Fruit fly (Drosophila melanogaster): Measurements from ENCODE around the gene Cp7Fc.

The Cp7Fc gene

DNA sequence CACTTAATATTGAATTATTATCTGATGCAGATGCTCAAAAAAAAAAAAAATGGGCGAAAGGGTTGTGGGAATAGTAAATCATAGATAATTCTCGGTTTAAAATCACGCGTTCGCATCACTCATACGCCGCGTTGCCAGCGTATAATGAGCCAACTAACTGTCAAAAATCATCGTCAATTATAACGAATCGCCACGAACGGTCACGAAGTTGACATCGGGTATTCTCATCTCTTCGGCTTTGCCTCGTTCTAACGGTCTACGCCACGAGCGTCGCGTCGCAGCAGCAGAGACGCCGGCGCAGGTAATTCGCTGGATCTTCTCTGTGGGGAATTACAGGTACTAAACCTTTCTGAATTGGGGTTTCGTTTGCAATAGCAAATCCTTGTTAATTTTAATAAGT is 24.5 kb downstream of the Cp7Fc start:
- TF ChIP-seq D19A (tag; optimal IDR thresholded peaks at IDR 0.05) (no peak), BEAF-32 (GFP tag; optimal IDR thresholded peaks at IDR 0.05) (no peak), gsb (GFP tag; IDR thresholded peaks at IDR 0.05) (no peak), dm (GFP tag; optimal IDR thresholded peaks at IDR 0.05) (no peak), exex (tag; optimal IDR thresholded peaks at IDR 0.05) (peak; percentile 38), sqz (GFP tag; optimal IDR thresholded peaks at IDR 0.05) (no peak), tio (GFP tag; optimal IDR thresholded peaks at IDR 0.05) (no peak), Fer3 (tag; optimal IDR thresholded peaks at IDR 0.05) (no peak), rib (GFP tag; IDR thresholded peaks at IDR 0.05) (no peak), CG30431 (GFP tag; optimal IDR thresholded peaks at IDR 0.05) (no peak), Ets65A (GFP tag) (peak; percentile 13), Rfx (GFP tag; IDR thresholded peaks at IDR 0.05) (no peak), CG2120 (GFP tag; optimal IDR thresholded peaks at IDR 0.05) (no peak), CG1233 (GFP tag; optimal IDR thresholded peaks at IDR 0.05) (no peak), CG7987 (GFP tag; optimal IDR thresholded peaks at IDR 0.05) (no peak), amos (GFP tag; IDR thresholded peaks at IDR 0.05; ENCODE audit: partially characterized antibody) (no peak), lmd (GFP tag; IDR thresholded peaks at IDR 0.05) (no peak), cato (GFP tag; optimal IDR thresholded peaks at IDR 0.05; ENCODE audit: borderline replicate concordance) (no peak), ap (GFP tag; IDR thresholded peaks at IDR 0.05) (no peak), CG1603 (tag; optimal IDR thresholded peaks at IDR 0.05) (no peak), so (GFP tag; IDR thresholded peaks at IDR 0.05) (no peak), Usf (GFP tag; optimal IDR thresholded peaks at IDR 0.05) (no peak), klu (GFP tag; IDR thresholded peaks at IDR 0.05) (no peak), jigr1 (GFP tag; IDR thresholded peaks at IDR 0.05) (no peak), hbn (GFP tag; IDR thresholded peaks at IDR 0.05; ENCODE audit: partially characterized antibody) (no peak), Oli (tag; optimal IDR thresholded peaks at IDR 0.05) (no peak), chm (GFP tag; IDR thresholded peaks at IDR 0.05) (no peak), CG1602 (GFP tag; optimal IDR thresholded peaks at IDR 0.05) (no peak), Hr78 (GFP tag; optimal IDR thresholded peaks at IDR 0.05) (no peak), CG7372 (GFP tag; IDR thresholded peaks at IDR 0.05) (peak; percentile 76), CkIIα-i1 (GFP tag; IDR thresholded peaks at IDR 0.05) (no peak), CG7745 (tag; optimal IDR thresholded peaks at IDR 0.05) (no peak), Dip2 (GFP tag; IDR thresholded peaks at IDR 0.05) (no peak), CG7357 (GFP tag; IDR thresholded peaks at IDR 0.05) (no peak), Aef1 (GFP tag; IDR thresholded peaks at IDR 0.05) (no peak), CG4707 (GFP tag; optimal IDR thresholded peaks at IDR 0.05) (no peak), CG7963 (GFP tag; IDR thresholded peaks at IDR 0.05; ENCODE audit: partially characterized antibody) (no peak), maf-S (GFP tag; optimal IDR thresholded peaks at IDR 0.05) (no peak), CG8290 (GFP tag; optimal IDR thresholded peaks at IDR 0.05) (no peak), CG8290 (tag; optimal IDR thresholded peaks at IDR 0.05) (peak in 1 of 2 experiments; percentile 28), CG31365 (tag; optimal IDR thresholded peaks at IDR 0.05) (no peak), Hmr (GFP tag; optimal IDR thresholded peaks at IDR 0.05) (no peak), sens-2 (GFP tag; IDR thresholded peaks at IDR 0.05) (no peak), Med (GFP tag) (peak; percentile 17), Deaf1 (tag; optimal IDR thresholded peaks at IDR 0.05) (peak; percentile 94), psq (GFP tag; optimal IDR thresholded peaks at IDR 0.05) (no peak), CG13296 (GFP tag; optimal IDR thresholded peaks at IDR 0.05) (no peak), sens (GFP tag) (peak; percentile 49), lola (GFP tag; optimal IDR thresholded peaks at IDR 0.05) (no peak)
